Fruit fly (Drosophila melanogaster): ENCODE results near the gene CG17917.

Gene CG17917

DNA sequence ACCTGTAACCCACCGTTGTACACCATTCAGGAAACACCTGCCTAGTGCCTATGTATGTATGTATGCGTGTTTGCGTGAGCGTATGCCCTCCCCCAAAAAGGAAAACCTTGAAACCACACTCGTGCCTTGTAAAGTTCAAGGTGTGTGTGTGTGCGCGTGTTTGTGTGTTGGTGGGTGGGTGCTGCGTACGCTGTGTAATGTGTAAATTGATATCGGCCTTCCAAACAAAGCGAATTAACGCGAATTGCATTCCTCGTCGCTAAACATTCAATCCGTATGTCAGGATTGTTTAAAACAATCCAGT, 41.6 kb downstream of the CG17917 start:
- TF ChIP-seq Dll (optimal IDR thresholded peaks at IDR 0.05) (no peak), CG8478 (optimal IDR thresholded peaks at IDR 0.05) (no peak), EcR (GFP tag; optimal IDR thresholded peaks at IDR 0.05) (no peak), usp (GFP tag; optimal IDR thresholded peaks at IDR 0.05) (no peak), pan (optimal IDR thresholded peaks at IDR 0.05) (no peak), psq (optimal IDR thresholded peaks at IDR 0.05) (no peak)

dm6 chr3R:6388414-6388830, 46.7 kb downstream of the CG17917 start:
- no peak for TF ChIP-seq psq (optimal IDR thresholded peaks at IDR 0.05)
- TF ChIP-seq CG8478 (optimal IDR thresholded peaks at IDR 0.05), result no peak
- no peak for TF ChIP-seq Dll (optimal IDR thresholded peaks at IDR 0.05)
- no peak for TF ChIP-seq pan (optimal IDR thresholded peaks at IDR 0.05)
- no peak for TF ChIP-seq EcR (GFP tag; optimal IDR thresholded peaks at IDR 0.05)
- TF ChIP-seq usp (GFP tag; optimal IDR thresholded peaks at IDR 0.05), result no peak
